Worm (Caenorhabditis elegans) whole organism, late embryonic: ENCODE results near the gene myo-2.

Experiments used
- F13H6.1 ChIP-seq: sonication (generic microtip); optimal IDR thresholded peaks from 2 replicates; lab custom pipeline; 2016; ENCODE audit warnings: missing genetic modification characterization, missing compliant biosample characterization
- ceh-19 ChIP-seq: fragments of 200-800 bp; sonication (Bioruptor generic); optimal IDR thresholded peaks from 2 replicates; lab custom pipeline; 2018; ENCODE audit warnings: mild to moderate bottlenecking, missing genetic modification characterization, missing compliant biosample characterization
- ceh-22 ChIP-seq: sonication (generic microtip); optimal IDR thresholded peaks from 2 replicates; lab custom pipeline; 2017; ENCODE audit warnings: missing biosample characterization, missing genetic modification characterization
- ceh-30 ChIP-seq: fragments of 150-350 bp; optimal IDR thresholded peaks from 2 replicates; lab custom pipeline; 2014; ENCODE audit warnings: missing biosample characterization, missing genetic modification characterization
- ceh-34 ChIP-seq: sonication (generic microtip); optimal IDR thresholded peaks from 2 replicates; lab custom pipeline; 2016; ENCODE audit warnings: mild to moderate bottlenecking, missing genetic modification characterization, missing compliant biosample characterization
- ceh-48 ChIP-seq: sonication (generic microtip); optimal IDR thresholded peaks from 2 replicates; lab custom pipeline; 2016; ENCODE audit warnings: missing genetic modification characterization, inconsistent platforms, missing compliant biosample characterization
- ceh-9 ChIP-seq: sonication (generic microtip); optimal IDR thresholded peaks from 2 replicates; lab custom pipeline; 2016; ENCODE audit warnings: mild to moderate bottlenecking, missing genetic modification characterization, inconsistent platforms, missing compliant biosample characterization
- che-1 ChIP-seq: sonication (generic microtip); optimal IDR thresholded peaks from 2 replicates; lab custom pipeline; 2016; ENCODE audit warnings: mild to moderate bottlenecking, missing genetic modification characterization, missing compliant biosample characterization
- elt-2 ChIP-seq: sonication (generic microtip); optimal IDR thresholded peaks from 2 replicates; lab custom pipeline; 2016; ENCODE audit warnings: missing genetic modification reagents, missing genetic modification characterization, missing compliant biosample characterization
- ets-4 ChIP-seq: sonication (generic microtip); optimal IDR thresholded peaks from 2 replicates; lab custom pipeline; 2016; ENCODE audit warnings: missing genetic modification characterization, missing compliant biosample characterization
- eyg-1 ChIP-seq: sonication (generic microtip); optimal IDR thresholded peaks from 2 replicates; lab custom pipeline; 2016; ENCODE audit warnings: missing genotype, missing genetic modification characterization, missing compliant biosample characterization
- fax-1 ChIP-seq: sonication (generic microtip); optimal IDR thresholded peaks from 2 replicates; lab custom pipeline; 2016; ENCODE audit warnings: missing genotype, missing genetic modification characterization, missing compliant biosample characterization
- fkh-6 ChIP-seq: sonication (generic microtip); optimal IDR thresholded peaks from 2 replicates; lab custom pipeline; 2016; ENCODE audit warnings: missing genetic modification characterization, missing compliant biosample characterization
- hlh-15 ChIP-seq: sonication (generic microtip); optimal IDR thresholded peaks from 2 replicates; lab custom pipeline; 2016; ENCODE audit warnings: missing genetic modification characterization, missing compliant biosample characterization
- hlh-30 ChIP-seq: sonication (generic microtip); optimal IDR thresholded peaks from 2 replicates; lab custom pipeline; 2017; ENCODE audit warnings: antibody characterized with exemption, missing genetic modification characterization, missing compliant biosample characterization; ENCODE audit not compliant: insufficient read depth
- hlh-6 ChIP-seq: sonication (generic microtip); optimal IDR thresholded peaks from 2 replicates; lab custom pipeline; 2016; ENCODE audit warnings: missing genotype, missing genetic modification characterization, missing compliant biosample characterization
- hlh-8 ChIP-seq: sonication (generic microtip); optimal IDR thresholded peaks from 2 replicates; lab custom pipeline; 2016; ENCODE audit warnings: missing genotype, missing genetic modification characterization, missing compliant biosample characterization
- lin-11 ChIP-seq: fragments of 200-800 bp; sonication (Bioruptor generic); optimal IDR thresholded peaks from 2 replicates; lab custom pipeline; 2018; ENCODE audit warnings: mild to moderate bottlenecking, missing genetic modification characterization, missing compliant biosample characterization
- madf-2 ChIP-seq: sonication (generic microtip); optimal IDR thresholded peaks from 2 replicates; lab custom pipeline; 2017; ENCODE audit warnings: missing genetic modification characterization, missing compliant biosample characterization
- mec-3 ChIP-seq: sonication (generic microtip); optimal IDR thresholded peaks from 2 replicates; lab custom pipeline; 2016; ENCODE audit warnings: borderline replicate concordance, missing genetic modification characterization, missing compliant biosample characterization
- nfya-1 ChIP-seq: sonication (generic microtip); optimal IDR thresholded peaks from 2 replicates; lab custom pipeline; 2017; ENCODE audit warnings: missing genetic modification characterization, mild to moderate bottlenecking, missing compliant biosample characterization, antibody characterized with exemption, moderate library complexity
- nhr-11 ChIP-seq: fragments of 150-350 bp; optimal IDR thresholded peaks from 2 replicates; lab custom pipeline; 2014; ENCODE audit warnings: missing biosample characterization, missing genetic modification characterization
- npax-4 ChIP-seq: sonication (generic microtip); optimal IDR thresholded peaks from 2 replicates; lab custom pipeline; 2016; ENCODE audit warnings: missing genetic modification characterization, missing compliant biosample characterization
- odd-2 ChIP-seq: sonication (generic microtip); optimal IDR thresholded peaks from 2 replicates; lab custom pipeline; 2017; ENCODE audit warnings: antibody characterized with exemption, mild to moderate bottlenecking, missing genetic modification characterization, missing compliant biosample characterization
- pag-3 ChIP-seq: sonication (generic microtip); optimal IDR thresholded peaks from 2 replicates; lab custom pipeline; 2016; ENCODE audit warnings: missing compliant biosample characterization, missing genetic modification characterization, borderline replicate concordance
- pax-1 ChIP-seq: fragments of 150-350 bp; optimal IDR thresholded peaks from 2 replicates; lab custom pipeline; 2014; ENCODE audit warnings: missing biosample characterization, missing genetic modification characterization
- pqm-1 ChIP-seq: sonication (generic microtip); optimal IDR thresholded peaks from 2 replicates; lab custom pipeline; 2016; ENCODE audit warnings: missing genetic modification characterization, missing compliant biosample characterization
- pros-1 ChIP-seq: fragments of 150-350 bp; optimal IDR thresholded peaks from 2 replicates; lab custom pipeline; 2014; ENCODE audit warnings: missing biosample characterization, missing genetic modification reagents, missing genetic modification characterization
- ref-2 ChIP-seq: sonication (generic microtip); optimal IDR thresholded peaks from 2 replicates; lab custom pipeline; 2016; ENCODE audit warnings: missing genetic modification characterization, missing compliant biosample characterization
- rnt-1 ChIP-seq: sonication (generic microtip); optimal IDR thresholded peaks from 2 replicates; lab custom pipeline; 2016; ENCODE audit warnings: missing genetic modification characterization, missing compliant biosample characterization
- sdc-2 ChIP-seq: sonication (generic microtip); optimal IDR thresholded peaks from 2 replicates; lab custom pipeline; 2016; ENCODE audit warnings: missing genotype, missing genetic modification characterization, missing compliant biosample characterization
- sox-4 ChIP-seq: sonication (generic microtip); optimal IDR thresholded peaks from 2 replicates; lab custom pipeline; 2017; ENCODE audit warnings: mild to moderate bottlenecking, missing genetic modification characterization, inconsistent platforms, missing compliant biosample characterization
- syd-9 ChIP-seq: sonication (generic microtip); optimal IDR thresholded peaks from 2 replicates; lab custom pipeline; 2016; ENCODE audit warnings: mild to moderate bottlenecking, missing genetic modification characterization, moderate library complexity, missing compliant biosample characterization
- tbx-7 ChIP-seq: sonication (generic microtip); optimal IDR thresholded peaks from 2 replicates; lab custom pipeline; 2016; ENCODE audit warnings: missing genotype, missing genetic modification characterization, missing compliant biosample characterization
- unc-3 ChIP-seq, 2 experiments: fragments of 200-800 bp in 1 of 2; sonication (Bioruptor generic) in 1 of 2; sonication (generic microtip) in 1 of 2; conservative IDR thresholded peaks in 1 of 2; optimal IDR thresholded peaks in 1 of 2; 2 replicates each; pipeline versions ENCODE4 v1.3.6 to Lab custom; 2016 to 2022; ENCODE audit warnings: missing compliant biosample characterization in 2 of 2, missing genetic modification characterization in 2 of 2, missing genetic modification reagents in 1 of 2
- unc-42 ChIP-seq: sonication (generic microtip); optimal IDR thresholded peaks from 2 replicates; lab custom pipeline; 2016; ENCODE audit warnings: missing genotype, missing genetic modification characterization, missing compliant biosample characterization
- unc-55 ChIP-seq: sonication (generic microtip); optimal IDR thresholded peaks from 2 replicates; lab custom pipeline; 2017; ENCODE audit warnings: missing biosample characterization, missing genetic modification reagents, missing genetic modification characterization
- zip-5 ChIP-seq: sonication (generic microtip); optimal IDR thresholded peaks from 2 replicates; lab custom pipeline; 2016; ENCODE audit warnings: missing genetic modification characterization, missing compliant biosample characterization
- ztf-16 ChIP-seq: sonication (generic microtip); optimal IDR thresholded peaks from 2 replicates; lab custom pipeline; 2017; ENCODE audit warnings: missing genetic modification characterization, missing compliant biosample characterization

Gene myo-2

DNA sequence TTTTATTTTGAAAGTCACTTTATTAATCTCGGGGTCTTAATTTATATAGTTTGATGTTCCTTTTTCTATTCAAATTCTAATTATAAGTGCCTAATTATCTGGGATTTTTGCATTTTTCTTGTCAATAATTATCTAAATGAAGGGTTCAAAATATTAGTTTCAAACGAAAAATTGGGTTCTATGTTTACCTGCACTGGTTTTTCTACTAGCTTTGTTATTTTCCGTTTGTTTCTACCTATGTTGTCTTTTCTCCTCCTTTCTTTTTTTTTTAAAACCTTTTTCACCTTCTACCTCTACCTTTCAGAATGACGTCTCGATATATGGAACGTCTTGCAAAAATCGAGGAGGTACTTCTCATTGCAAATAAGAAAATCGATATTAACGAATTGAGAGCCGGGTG lies 16.9 kb downstream of the myo-2 start, which contains the start of gene tbc-13:
Gene tbc-13, plus strand, starts transcription at position 301 of the 400 bp plus-strand sequence.
- TF ChIP-seq tbx-7 (tag; lab: Kevin White, UChicago) (no peak), lin-11 (tag; lab: Kevin White, UChicago) (no peak), pax-1 (no peak), ceh-19 (GFP tag; lab: Kevin White, UChicago) (no peak), sdc-2 (tag; lab: Kevin White, UChicago) (no peak), ceh-30 (tag; lab: Kevin White, UChicago) (no peak), ets-4 (tag; lab: Kevin White, UChicago) (no peak), npax-4 (no peak), rnt-1 (tag; lab: Kevin White, UChicago) (no peak), fax-1 (no peak), nfya-1 (no peak), ceh-48 (tag; lab: Kevin White, UChicago) (no peak), odd-2 (tag; lab: Kevin White, UChicago) (no peak)

- no peak for TF ChIP-seq pag-3 (tag; lab: Kevin White, UChicago)
- no peak for TF ChIP-seq ceh-9 (tag; lab: Kevin White, UChicago)
- no peak for TF ChIP-seq ref-2 (tag; lab: Kevin White, UChicago)
- TF ChIP-seq eyg-1 (tag; lab: Kevin White, UChicago): no peak
- no peak for TF ChIP-seq syd-9 (tag; lab: Kevin White, UChicago)
- TF ChIP-seq ceh-22: no peak
- TF ChIP-seq ztf-16: no peak
- no peak for TF ChIP-seq tbx-7 (tag; lab: Kevin White, UChicago)
- no peak for TF ChIP-seq madf-2
- no peak for TF ChIP-seq elt-2
- no peak for TF ChIP-seq F13H6.1 (tag; lab: Kevin White, UChicago)
- no peak for TF ChIP-seq ceh-34
- no peak for TF ChIP-seq che-1 (tag; lab: Kevin White, UChicago)
- TF ChIP-seq ceh-30 (tag; lab: Kevin White, UChicago): no peak
- TF ChIP-seq mec-3 (tag; lab: Kevin White, UChicago): no peak
- no peak for TF ChIP-seq ceh-48 (tag; lab: Kevin White, UChicago)
These were observed 23.3 kb downstream of the myo-2 start for ce11 chrX:12491138-12491537.

DNA sequence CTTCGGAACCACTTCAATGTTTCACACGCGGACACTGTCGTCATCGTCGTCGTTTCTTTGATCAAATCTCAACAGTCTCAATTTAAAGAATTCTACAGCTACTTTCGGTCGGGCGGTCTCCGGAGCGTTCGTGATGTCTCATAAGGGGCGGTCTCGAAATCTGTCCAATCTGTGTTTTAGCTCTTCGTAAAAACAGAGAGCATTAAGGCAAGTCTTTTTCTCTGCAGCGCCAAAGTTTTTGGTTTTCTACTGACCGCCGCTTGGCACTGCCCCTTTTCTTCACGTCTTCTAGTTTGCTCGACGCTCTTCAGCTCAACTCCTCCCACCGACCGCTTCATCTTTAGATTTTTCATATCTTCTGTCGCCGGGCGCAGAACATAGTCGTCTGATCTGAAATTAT lies 24.6 kb downstream of the myo-2 start, which contains the start of gene lips-1:
Gene lips-1, plus strand, starts transcription at position 301 of the 400 bp plus-strand sequence.
- TF ChIP-seq rnt-1 (tag; lab: Kevin White, UChicago) (no peak), ets-4 (tag; lab: Kevin White, UChicago) (no peak), pqm-1 (no peak), fkh-6 (tag; lab: Kevin White, UChicago) (no peak), nfya-1 (no peak), unc-42 (tag; lab: Kevin White, UChicago) (no peak), elt-2 (no peak), hlh-15 (no peak), nhr-11 (tag; lab: Kevin White, UChicago) (no peak), ceh-30 (tag; lab: Kevin White, UChicago) (no peak), pros-1 (tag; lab: Kevin White, UChicago) (no peak)

DNA sequence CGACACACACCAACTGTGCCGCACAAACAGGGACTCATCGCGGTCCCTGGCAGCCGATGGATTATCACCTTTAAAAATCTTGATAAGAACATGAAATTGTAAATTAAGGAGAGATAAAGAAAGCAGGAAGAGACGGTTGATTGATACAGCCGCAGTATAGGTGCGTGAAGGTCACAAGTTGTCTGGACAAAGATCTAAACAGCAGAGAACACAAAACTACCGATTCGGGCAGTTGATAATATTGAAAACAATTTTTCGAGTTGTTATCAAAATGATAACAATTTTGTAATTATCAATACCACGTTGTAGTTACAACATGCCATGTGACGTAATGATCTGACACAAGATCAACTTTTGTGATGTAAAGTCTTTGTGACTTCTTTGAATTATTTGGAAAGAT lies 32.9 kb downstream of the myo-2 start:
- TF ChIP-seq zip-5 (no peak), ceh-30 (tag; lab: Kevin White, UChicago) (no peak), syd-9 (tag; lab: Kevin White, UChicago) (no peak), ets-4 (tag; lab: Kevin White, UChicago) (no peak), hlh-8 (tag; lab: Kevin White, UChicago) (no peak), hlh-30 (tag; lab: Kevin White, UChicago) (peak; percentile 20), elt-2 (peak; percentile 96), unc-55 (GFP tag; lab: Kevin White, UChicago) (no peak), hlh-6 (tag; lab: Kevin White, UChicago) (no peak), unc-3 (GFP tag; conservative IDR thresholded peaks at IDR 0.05; lab: Robert Waterston, UW) (no peak), unc-3 (tag; optimal IDR thresholded peaks at IDR 0.05; lab: Kevin White, UChicago) (no peak), ceh-34 (no peak), rnt-1 (tag; lab: Kevin White, UChicago) (peak; percentile 16), pqm-1 (peak; percentile 11), sox-4 (tag; lab: Kevin White, UChicago) (no peak)
